Worm (Caenorhabditis elegans) whole organism, late embryonic: Measurements from ENCODE around the gene D1053.4.

ENCODE experiments used
- dmd-4 ChIP-seq: sonication (generic microtip); optimal IDR thresholded peaks from 2 replicates; lab custom pipeline; 2016; ENCODE audit warnings: borderline replicate concordance, missing genetic modification characterization, missing compliant biosample characterization
- nfya-1 ChIP-seq: sonication (generic microtip); optimal IDR thresholded peaks from 2 replicates; lab custom pipeline; 2017; ENCODE audit warnings: missing genetic modification characterization, mild to moderate bottlenecking, missing compliant biosample characterization, antibody characterized with exemption, moderate library complexity
- pha-2 ChIP-seq: sonication (generic microtip); optimal IDR thresholded peaks from 2 replicates; lab custom pipeline; 2017; ENCODE audit warnings: mild to moderate bottlenecking, missing genetic modification characterization, missing compliant biosample characterization

DNA sequence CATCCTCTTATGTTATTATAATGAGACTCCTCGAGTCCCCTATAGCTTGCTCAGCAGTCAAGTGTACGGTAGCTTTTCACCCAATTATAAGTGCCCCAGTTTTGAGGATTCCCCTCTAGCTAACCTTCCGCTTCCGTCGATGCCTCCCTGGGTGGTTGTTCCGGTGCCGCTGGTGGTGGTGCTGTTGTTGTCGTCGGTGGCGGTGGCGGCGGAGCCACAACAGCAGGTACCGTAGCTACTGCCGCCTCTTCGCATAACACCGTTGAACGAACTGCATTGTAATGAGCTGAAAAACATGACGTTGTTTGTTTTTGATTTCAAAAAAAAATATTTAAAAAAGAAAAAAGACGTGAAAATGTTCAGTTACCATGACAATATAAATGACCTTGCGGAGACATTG, 42.8 kb upstream of the D1053.4 start:
- no peak for TF ChIP-seq pha-2 (tag; lab: Kevin White, UChicago)
- no peak for TF ChIP-seq dmd-4 (tag; lab: Kevin White, UChicago)
- TF ChIP-seq nfya-1 (tag; lab: Kevin White, UChicago) = no peak
